Fruit fly (Drosophila melanogaster) whole organism, adult: ENCODE data around the gene CG7276.

Experiments
- CG11617 ChIP-seq: fragments of 200-800 bp; sonication (Bioruptor generic); optimal IDR thresholded peaks from 2 replicates; lab custom pipeline; 2017; ENCODE audit warnings: mild to moderate bottlenecking, missing biosample characterization, missing genetic modification reagents, missing genetic modification characterization
- CG12768 ChIP-seq: fragments of 200-800 bp; sonication (Bioruptor generic); optimal IDR thresholded peaks from 2 replicates; lab custom pipeline; 2017; ENCODE audit warnings: missing biosample characterization, missing genetic modification characterization, mild to moderate bottlenecking, moderate library complexity, missing genetic modification reagents
- CG14711 ChIP-seq: fragments of 200-800 bp; sonication (Bioruptor generic); optimal IDR thresholded peaks from 2 replicates; lab custom pipeline; 2018; ENCODE audit warnings: missing biosample characterization, mild to moderate bottlenecking, missing genetic modification characterization, moderate library complexity
- CG1620 ChIP-seq: fragments of 200-800 bp; sonication (Bioruptor generic); optimal IDR thresholded peaks from 2 replicates; lab custom pipeline; 2016; ENCODE audit warnings: missing biosample characterization, missing genetic modification characterization
- CG33017 ChIP-seq: fragments of 200-800 bp; sonication (Bioruptor generic); optimal IDR thresholded peaks from 2 replicates; lab custom pipeline; 2018; ENCODE audit warnings: missing biosample characterization, mild to moderate bottlenecking, missing genetic modification characterization, moderate library complexity
- CG5204 ChIP-seq: fragments of 200-800 bp; sonication (Bioruptor generic); optimal IDR thresholded peaks from 2 replicates; lab custom pipeline; 2016; ENCODE audit warnings: missing biosample characterization, missing genetic modification characterization
- CG7045 ChIP-seq: fragments of 200-800 bp; sonication (Bioruptor generic); optimal IDR thresholded peaks from 2 replicates; lab custom pipeline; 2017; ENCODE audit warnings: missing biosample characterization, mild to moderate bottlenecking, missing genetic modification characterization
- CG7101 ChIP-seq: fragments of 200-800 bp; sonication (Bioruptor generic); optimal IDR thresholded peaks from 2 replicates; lab custom pipeline; 2018; ENCODE audit warnings: missing biosample characterization, mild to moderate bottlenecking, missing genetic modification characterization, moderate library complexity
- Crg-1 ChIP-seq: fragments of 200-800 bp; sonication (Bioruptor generic); optimal IDR thresholded peaks from 2 replicates; lab custom pipeline; 2016; ENCODE audit warnings: missing biosample characterization, missing genetic modification characterization
- Mnt ChIP-seq: fragments of 200-800 bp; sonication (Bioruptor generic); optimal IDR thresholded peaks from 2 replicates; lab custom pipeline; 2016; ENCODE audit warnings: missing biosample characterization, mild to moderate bottlenecking, missing genetic modification characterization
- bab1 ChIP-seq: fragments of 200-800 bp; sonication (Bioruptor generic); optimal IDR thresholded peaks from 3 replicates; lab custom pipeline; 2019; ENCODE audit warnings: missing biosample characterization, mild to moderate bottlenecking, missing genetic modification characterization, moderate library complexity
- kay ChIP-seq: fragments of 200-800 bp; sonication (Bioruptor generic); peaks from one replicate; lab custom pipeline; 2016; ENCODE audit warnings: missing biosample characterization, missing genetic modification characterization, borderline replicate concordance
- pad ChIP-seq: fragments of 200-800 bp; sonication (Bioruptor generic); optimal IDR thresholded peaks from 3 replicates; lab custom pipeline; 2017; ENCODE audit warnings: missing biosample characterization, missing genetic modification characterization, mild to moderate bottlenecking, moderate library complexity, missing genetic modification reagents
- tj ChIP-seq: fragments of 200-800 bp; sonication (Bioruptor generic); optimal IDR thresholded peaks from 3 replicates; lab custom pipeline; 2017; ENCODE audit warnings: missing biosample characterization, mild to moderate bottlenecking, missing genetic modification characterization, moderate library complexity

DNA sequence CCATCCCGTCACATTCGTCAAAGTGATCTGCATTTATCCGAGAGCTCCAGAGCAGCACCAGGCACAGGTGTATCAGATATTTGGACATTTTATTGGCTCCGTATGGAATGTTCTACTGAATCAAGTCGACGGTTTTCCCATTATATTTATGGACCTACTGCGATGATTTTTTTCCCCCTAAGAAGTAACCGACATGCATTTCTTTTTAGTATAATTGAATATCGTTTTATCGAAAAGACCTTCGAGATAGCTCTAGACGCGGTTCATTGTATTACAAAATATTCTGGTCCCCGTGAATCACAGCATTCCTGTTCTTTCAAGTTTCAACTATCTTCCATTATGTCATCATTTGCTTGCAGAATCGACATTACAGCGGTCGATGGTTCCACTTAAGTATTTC, 31.1 kb downstream of the CG7276 start, which contains the start of gene obst-H:
- TF ChIP-seq CG14711 (no peak), CG5204 (no peak), Crg-1 (GFP tag; lab: Kevin White, UChicago) (no peak), kay (no peak), CG7101 (tag; lab: Kevin White, UChicago) (no peak), CG1620 (no peak), CG33017 (tag; lab: Kevin White, UChicago) (no peak), CG7045 (no peak), Mnt (GFP tag; lab: Kevin White, UChicago) (no peak), CG11617 (GFP tag; lab: Kevin White, UChicago) (no peak), CG12768 (GFP tag; lab: Kevin White, UChicago) (no peak), pad (GFP tag; lab: Kevin White, UChicago) (no peak), tj (GFP tag; lab: Kevin White, UChicago) (no peak), bab1 (GFP tag; lab: Kevin White, UChicago) (no peak)
